Fruit fly (Drosophila melanogaster): Measurements from ENCODE around the gene CG6999.

The CG6999 gene

DNA sequence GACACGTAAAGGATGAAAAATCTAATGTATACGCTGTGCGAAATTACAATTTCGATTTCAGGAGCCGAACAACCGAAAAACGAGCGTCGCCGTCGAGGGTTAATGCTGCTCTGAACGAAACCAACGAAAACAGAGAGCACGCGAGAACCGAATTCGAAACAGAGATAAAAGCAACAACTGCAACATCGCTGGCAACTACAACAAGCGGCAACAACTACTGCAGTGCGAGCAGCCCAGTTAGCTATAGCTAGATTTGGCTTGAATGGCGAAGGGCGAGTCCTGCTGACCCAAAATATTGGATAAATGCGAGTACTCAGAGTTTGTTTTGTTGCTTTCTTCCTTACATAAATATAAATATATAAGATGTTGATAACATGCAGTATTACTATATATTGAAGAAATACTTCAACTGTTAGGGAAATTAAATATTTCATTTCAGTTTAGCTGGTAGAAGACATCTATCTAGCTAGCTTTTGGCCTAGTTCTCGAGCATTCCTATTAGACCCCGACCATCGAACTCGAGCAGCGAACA lies 46.8 kb downstream of the CG6999 start, which contains the start of gene fend (continued):
- TF ChIP-seq CG1602 (GFP tag; optimal IDR thresholded peaks at IDR 0.05) = no peak
- no peak for TF ChIP-seq Elba2 (GFP tag; optimal IDR thresholded peaks at IDR 0.05)
- TF ChIP-seq Rx (GFP tag; IDR thresholded peaks at IDR 0.05) = no peak
- no peak for TF ChIP-seq CG8089 (GFP tag; optimal IDR thresholded peaks at IDR 0.05)
- no peak for TF ChIP-seq CG6254 (GFP tag; optimal IDR thresholded peaks at IDR 0.05)
- TF ChIP-seq zen (tag; optimal IDR thresholded peaks at IDR 0.05) = peak; percentile 8
- no peak for TF ChIP-seq p53 (GFP tag; optimal IDR thresholded peaks at IDR 0.05)
- TF ChIP-seq CG1529 (GFP tag; optimal IDR thresholded peaks at IDR 0.05) = peak; percentile 17
- peak; percentile 42 for TF ChIP-seq zf30C (GFP tag; optimal IDR thresholded peaks at IDR 0.05)
- TF ChIP-seq ind (GFP tag; optimal IDR thresholded peaks at IDR 0.05) = peak; percentile 28
- peak; percentile 31 for TF ChIP-seq CG2120 (GFP tag; optimal IDR thresholded peaks at IDR 0.05)
- peak; percentile 22 for TF ChIP-seq pros (GFP tag; optimal IDR thresholded peaks at IDR 0.05)
- peak; percentile 67; the same call in 2 of the 3 replicates for TF ChIP-seq CG17361 (GFP tag; IDR thresholded peaks at IDR 0.05)
- TF ChIP-seq Hmr (GFP tag; optimal IDR thresholded peaks at IDR 0.05) = peak; percentile 48
- no peak for TF ChIP-seq her (GFP tag; optimal IDR thresholded peaks at IDR 0.05)
- peak; percentile 28; the same call in 1 of the 2 replicates for TF ChIP-seq CG32532 (GFP tag; IDR thresholded peaks at IDR 0.05)
- peak; percentile 24 for TF ChIP-seq CG13775 (GFP tag; optimal IDR thresholded peaks at IDR 0.05)
- no peak for TF ChIP-seq jing (GFP tag; optimal IDR thresholded peaks at IDR 0.05)
- peak; percentile 39; the same call in 1 of the 3 replicates for TF ChIP-seq Opbp (GFP tag; IDR thresholded peaks at IDR 0.05; ENCODE audit: partially characterized antibody)
- peak; percentile 48 for TF ChIP-seq bcd (GFP tag; optimal IDR thresholded peaks at IDR 0.05)
- peak; percentile 34 for TF ChIP-seq az2 (GFP tag; optimal IDR thresholded peaks at IDR 0.05)
- no peak for TF ChIP-seq CG12104 (GFP tag; optimal IDR thresholded peaks at IDR 0.05)
- peak; percentile 2 for TF ChIP-seq CG30020 (tag; optimal IDR thresholded peaks at IDR 0.05)
- TF ChIP-seq CG17912 (GFP tag; optimal IDR thresholded peaks at IDR 0.05) = no peak
- peak; percentile 21; the same call in 1 of the 2 replicates for TF ChIP-seq E2f2 (GFP tag; IDR thresholded peaks at IDR 0.05)
- TF ChIP-seq unpg (GFP tag; optimal IDR thresholded peaks at IDR 0.05) = peak; percentile 10
- TF ChIP-seq Hr51 (GFP tag; optimal IDR thresholded peaks at IDR 0.05) = peak; percentile 7 to 53
- peak; percentile 55 for TF ChIP-seq Nf-YC (tag; optimal IDR thresholded peaks at IDR 0.05)
- no peak for TF ChIP-seq Dref (GFP tag; IDR thresholded peaks at IDR 0.05)
- TF ChIP-seq esg (GFP tag; conservative IDR thresholded peaks at IDR 0.05) = 0 out of 2 replicates have a peak, but pooled peaks have one; percentile 11
- TF ChIP-seq pnt (GFP tag; optimal IDR thresholded peaks at IDR 0.05) = no peak
- TF ChIP-seq CG18262 (tag; optimal IDR thresholded peaks at IDR 0.05) = peak; percentile 61
- TF ChIP-seq Drgx (GFP tag; IDR thresholded peaks at IDR 0.05) = no peak
- peak; percentile 57 for TF ChIP-seq CG15269 (tag; optimal IDR thresholded peaks at IDR 0.05)
- no peak for TF ChIP-seq CG10565 (GFP tag; optimal IDR thresholded peaks at IDR 0.05)
- TF ChIP-seq Ravus (GFP tag; IDR thresholded peaks at IDR 0.05) = no peak
- TF ChIP-seq Hand (GFP tag; optimal IDR thresholded peaks at IDR 0.05) = peak; percentile 0
- TF ChIP-seq CG10321 (GFP tag; IDR thresholded peaks at IDR 0.05) = no peak
- peak; percentile 100 for TF ChIP-seq CG5180 (GFP tag; optimal IDR thresholded peaks at IDR 0.05)
- TF ChIP-seq CG12391 (tag; optimal IDR thresholded peaks at IDR 0.05) = peak; percentile 60
- no peak for TF ChIP-seq sima (GFP tag; optimal IDR thresholded peaks at IDR 0.05)
- peak; percentile 34 for TF ChIP-seq CG15011 (GFP tag; optimal IDR thresholded peaks at IDR 0.05)
- no peak for TF ChIP-seq Nf-YA (GFP tag; IDR thresholded peaks at IDR 0.05)
- TF ChIP-seq ranshi (GFP tag; IDR thresholded peaks at IDR 0.05) = no peak
- no peak for TF ChIP-seq ssp (GFP tag; IDR thresholded peaks at IDR 0.05)
- no peak for TF ChIP-seq CG11247 (GFP tag; IDR thresholded peaks at IDR 0.05)
- no peak for TF ChIP-seq CG2129 (GFP tag; IDR thresholded peaks at IDR 0.05; ENCODE audit: partially characterized antibody)
- TF ChIP-seq sug (tag; optimal IDR thresholded peaks at IDR 0.05) = peak; percentile 41
- no peak for TF ChIP-seq CG13123 (GFP tag; optimal IDR thresholded peaks at IDR 0.05)
- TF ChIP-seq CG16779 (GFP tag; IDR thresholded peaks at IDR 0.05) = no peak
- no peak for TF ChIP-seq NC2β (GFP tag; optimal IDR thresholded peaks at IDR 0.05)

All from whole organism, embryonic.